Worm (Caenorhabditis elegans): Measurements from ENCODE around the gene ceh-79.

DNA sequence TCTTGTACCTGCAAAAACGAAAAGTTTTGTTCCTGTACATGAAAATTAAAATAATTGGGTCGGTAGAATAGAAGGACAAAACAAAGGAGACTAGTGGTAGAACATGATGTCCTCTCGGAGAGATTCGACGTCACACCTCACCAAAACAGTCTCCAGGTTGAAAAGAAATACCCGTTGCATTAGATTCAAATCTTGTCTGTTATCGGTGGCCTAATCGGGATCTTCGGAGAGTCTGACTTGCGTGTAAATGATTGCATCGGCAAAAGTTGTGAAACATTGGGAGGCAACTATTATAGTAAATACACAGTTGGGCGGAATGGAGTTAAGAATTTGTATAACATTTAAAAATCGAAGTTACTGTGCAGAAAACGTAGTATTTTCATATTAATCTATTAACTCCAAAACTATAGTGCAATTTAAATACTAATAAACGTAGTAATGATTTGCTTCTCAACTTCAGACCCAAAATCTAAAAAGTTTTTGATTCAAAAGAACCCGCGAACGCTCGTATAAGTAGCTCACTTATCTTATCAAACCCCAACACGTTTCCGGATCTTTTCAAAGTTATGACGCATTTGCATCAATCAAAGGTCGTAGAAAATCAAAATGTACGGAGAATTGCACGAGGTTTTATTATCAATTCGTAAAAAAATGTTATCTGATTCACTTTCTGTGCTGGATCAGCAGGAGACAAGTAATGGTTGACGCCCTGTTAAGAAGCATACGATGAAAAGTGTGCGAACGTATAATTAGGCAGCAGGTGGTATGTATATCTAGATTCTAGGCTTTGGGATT lies 31.9 kb downstream of the ceh-79 start, which contains the start of gene nhr-168:
- TF ChIP-seq F13H6.1 (tag; optimal IDR thresholded peaks at IDR 0.05): no peak
- no peak for TF ChIP-seq ama-1 (optimal IDR thresholded peaks at IDR 0.05)
- TF ChIP-seq ZK546.5 (tag; optimal IDR thresholded peaks at IDR 0.05): no peak
- TF ChIP-seq ztf-4 (tag; optimal IDR thresholded peaks at IDR 0.05): no peak
- no peak for TF ChIP-seq nhr-237 (tag; optimal IDR thresholded peaks at IDR 0.05)
- TF ChIP-seq mab-5 (tag; optimal IDR thresholded peaks at IDR 0.05): no peak
- no peak for TF ChIP-seq nhr-77 (tag; optimal IDR thresholded peaks at IDR 0.05)
- TF ChIP-seq nhr-129 (tag; optimal IDR thresholded peaks at IDR 0.05): no peak
- no peak for TF ChIP-seq lin-13 (GFP tag; optimal IDR thresholded peaks at IDR 0.05)
- TF ChIP-seq sem-4 (tag; optimal IDR thresholded peaks at IDR 0.05): no peak
